Fruit fly (Drosophila melanogaster) whole organism, embryonic: Measurements from ENCODE around the gene Nup358.

ENCODE experiments used
- Antp ChIP-seq: fragments of 200-800 bp; sonication (Bioruptor generic); optimal IDR thresholded peaks from 3 replicates; lab custom pipeline; 2016; ENCODE audit warnings: missing biosample characterization, missing genetic modification characterization
- Atf-2 ChIP-seq: fragments of 200-800 bp; sonication (Bioruptor generic); optimal IDR thresholded peaks from 2 replicates; lab custom pipeline; 2016; ENCODE audit warnings: missing biosample characterization, missing genetic modification characterization
- Bdp1 ChIP-seq: fragments of 200-800 bp; sonication (Bioruptor generic); optimal IDR thresholded peaks from 3 replicates; lab custom pipeline; 2016; ENCODE audit warnings: missing biosample characterization, missing genetic modification characterization
- CG10321 ChIP-seq: fragments of 200-800 bp; sonication (Bioruptor generic); IDR thresholded peaks from 2 replicates; pipeline ENCODE4 v1.3.6; 2022; ENCODE audit warnings: missing biosample characterization, missing genetic modification characterization
- CG10366 ChIP-seq: fragments of 200-800 bp; sonication (Bioruptor generic); IDR thresholded peaks from 2 replicates; pipeline ENCODE4 v1.3.6; 2022; ENCODE audit warnings: missing biosample characterization, missing genetic modification characterization
- CG13287 ChIP-seq: fragments of 200-800 bp; sonication (Bioruptor generic); IDR thresholded peaks from 2 replicates; pipeline ENCODE4 v1.3.6; 2022; ENCODE audit warnings: missing biosample characterization, missing genetic modification characterization; ENCODE audit not compliant: partially characterized antibody
- CG17328 ChIP-seq: fragments of 200-800 bp; sonication (Bioruptor generic); IDR thresholded peaks from 2 replicates; pipeline ENCODE4 v1.3.6; 2022; ENCODE audit warnings: missing biosample characterization, missing genetic modification characterization
- CG17361 ChIP-seq: fragments of 200-800 bp; sonication (Bioruptor generic); IDR thresholded peaks from 3 replicates; pipeline ENCODE4 v1.3.6; 2022; ENCODE audit warnings: missing biosample characterization, missing genetic modification characterization
- CG18764 ChIP-seq: fragments of 200-800 bp; sonication (Bioruptor generic); optimal IDR thresholded peaks from 3 replicates; lab custom pipeline; 2016; ENCODE audit warnings: missing biosample characterization, missing genetic modification characterization
- CG2199 ChIP-seq: fragments of 200-800 bp; sonication (Bioruptor generic); IDR thresholded peaks from 3 replicates; pipeline ENCODE4 v1.3.6; 2022; ENCODE audit warnings: missing biosample characterization, missing genetic modification characterization
- CG2678 ChIP-seq: fragments of 200-800 bp; sonication (Bioruptor generic); optimal IDR thresholded peaks from 3 replicates; lab custom pipeline; 2019; ENCODE audit warnings: missing biosample characterization, mild to moderate bottlenecking, missing genetic modification characterization, moderate library complexity
- CG3065 ChIP-seq: fragments of 200-800 bp; sonication (Bioruptor generic); optimal IDR thresholded peaks from 2 replicates; lab custom pipeline; 2016; ENCODE audit warnings: missing biosample characterization, missing genetic modification characterization
- CG3847 ChIP-seq: fragments of 200-800 bp; sonication (Bioruptor generic); IDR thresholded peaks from 2 replicates; pipeline ENCODE4 v1.3.6; 2022; ENCODE audit warnings: missing biosample characterization, missing genetic modification characterization
- CG4360 ChIP-seq: fragments of 200-800 bp; sonication (Bioruptor generic); IDR thresholded peaks from 2 replicates; pipeline ENCODE4 v1.3.6; 2022; ENCODE audit warnings: missing biosample characterization, missing genetic modification characterization
- CG6765 ChIP-seq: fragments of 200-800 bp; sonication (Bioruptor generic); optimal IDR thresholded peaks from 3 replicates; lab custom pipeline; 2017; ENCODE audit warnings: missing biosample characterization, mild to moderate bottlenecking, missing genetic modification characterization
- CG6813 ChIP-seq: fragments of 200-800 bp; sonication (Bioruptor generic); optimal IDR thresholded peaks from 2 replicates; lab custom pipeline; 2017; ENCODE audit warnings: missing biosample characterization, missing genetic modification characterization, mild to moderate bottlenecking, moderate library complexity, missing genetic modification reagents
- CG7963 ChIP-seq: fragments of 200-800 bp; sonication (Bioruptor generic); IDR thresholded peaks from 3 replicates; pipeline ENCODE4 v1.3.6; 2022; ENCODE audit warnings: missing biosample characterization, missing genetic modification characterization; ENCODE audit not compliant: partially characterized antibody
- CG8359 ChIP-seq: fragments of 200-800 bp; sonication (Bioruptor generic); optimal IDR thresholded peaks from 2 replicates; lab custom pipeline; 2017; ENCODE audit warnings: missing biosample characterization, mild to moderate bottlenecking, missing genetic modification characterization, borderline replicate concordance
- CG8478 ChIP-seq: fragments of >200 bp; optimal IDR thresholded peaks from 2 replicates; lab custom pipeline; 2018
- CHES-1-like ChIP-seq: fragments of 200-800 bp; sonication (Bioruptor generic); optimal IDR thresholded peaks from 2 replicates; lab custom pipeline; 2016; ENCODE audit warnings: missing biosample characterization, missing genetic modification characterization
- D ChIP-seq, 2 experiments: fragments of 200-800 bp in 1 of 2; fragments of >200 bp in 1 of 2; sonication (Bioruptor generic) in 1 of 2; optimal IDR thresholded peaks; 2 replicates in 1 of 2; 3 replicates in 1 of 2; lab custom pipeline; 2017; ENCODE audit warnings: mild to moderate bottlenecking in 1 of 2, missing biosample characterization in 1 of 2, missing genetic modification characterization in 1 of 2, missing genetic modification reagents in 1 of 2
- Dek ChIP-seq: fragments of 200-800 bp; sonication (Bioruptor generic); optimal IDR thresholded peaks from 3 replicates; lab custom pipeline; 2019; ENCODE audit warnings: missing biosample characterization, mild to moderate bottlenecking, missing genetic modification characterization, moderate library complexity
- Fer1 ChIP-seq: fragments of 200-800 bp; sonication (Bioruptor generic); optimal IDR thresholded peaks from 2 replicates; lab custom pipeline; 2017; ENCODE audit warnings: missing biosample characterization, mild to moderate bottlenecking, missing genetic modification characterization
- Hmr ChIP-seq: fragments of 200-800 bp; sonication (Bioruptor generic); optimal IDR thresholded peaks from 3 replicates; lab custom pipeline; 2017; ENCODE audit warnings: mild to moderate bottlenecking, missing biosample characterization, missing genetic modification reagents, missing genetic modification characterization
- Hr78 ChIP-seq, 2 experiments: fragments of 200-800 bp in 1 of 2; fragments of >200 bp in 1 of 2; sonication (Bioruptor generic) in 1 of 2; optimal IDR thresholded peaks; 2 replicates each; lab custom pipeline; 2017 to 2019; ENCODE audit warnings: missing biosample characterization in 2 of 2, missing genetic modification characterization in 2 of 2, mild to moderate bottlenecking in 1 of 2, moderate library complexity in 1 of 2
- Mrtf ChIP-seq: fragments of 200-800 bp; sonication (Bioruptor generic); IDR thresholded peaks from 3 replicates; pipeline ENCODE4 v1.3.6; 2022; ENCODE audit warnings: missing biosample characterization, missing genetic modification characterization
- Oli ChIP-seq: fragments of 200-800 bp; sonication (Bioruptor generic); optimal IDR thresholded peaks from 2 replicates; lab custom pipeline; 2018; ENCODE audit warnings: missing biosample characterization, mild to moderate bottlenecking, missing genetic modification characterization, moderate library complexity
- Opbp ChIP-seq: fragments of 200-800 bp; sonication (Bioruptor generic); IDR thresholded peaks from 3 replicates; pipeline ENCODE4 v1.3.6; 2022; ENCODE audit warnings: missing biosample characterization, missing genetic modification characterization; ENCODE audit not compliant: partially characterized antibody
- Six4 ChIP-seq: fragments of 200-800 bp; sonication (Bioruptor generic); optimal IDR thresholded peaks from 2 replicates; lab custom pipeline; 2016; ENCODE audit warnings: missing biosample characterization, missing genetic modification characterization
- Usf ChIP-seq: fragments of 200-800 bp; sonication (Bioruptor generic); optimal IDR thresholded peaks from 2 replicates; lab custom pipeline; 2017; ENCODE audit warnings: missing genotype, missing biosample characterization, missing genetic modification characterization
- YL-1 ChIP-seq: fragments of 200-800 bp; sonication (Bioruptor generic); optimal IDR thresholded peaks from 3 replicates; lab custom pipeline; 2017; ENCODE audit warnings: missing biosample characterization, mild to moderate bottlenecking, missing genetic modification characterization
- bbx ChIP-seq: fragments of 200-800 bp; sonication (Bioruptor generic); IDR thresholded peaks from 2 replicates; pipeline ENCODE4 v1.3.6; 2022; ENCODE audit warnings: missing biosample characterization, missing genetic modification characterization; ENCODE audit not compliant: partially characterized antibody
- chm ChIP-seq: fragments of 200-800 bp; sonication (Bioruptor generic); IDR thresholded peaks from 2 replicates; pipeline ENCODE4 v1.3.6; 2022; ENCODE audit warnings: missing biosample characterization, missing genetic modification characterization
- chn ChIP-seq: fragments of 200-800 bp; sonication (Bioruptor generic); optimal IDR thresholded peaks from 2 replicates; lab custom pipeline; 2016; ENCODE audit warnings: missing biosample characterization, missing genetic modification characterization
- croc ChIP-seq: fragments of 200-800 bp; sonication (Bioruptor generic); conservative IDR thresholded peaks from 3 replicates; pipeline ENCODE4 v1.3.6; 2022; ENCODE audit warnings: missing biosample characterization, missing genetic modification characterization
- da ChIP-seq: fragments of 200-800 bp; sonication (Bioruptor generic); optimal IDR thresholded peaks from 2 replicates; lab custom pipeline; 2016; ENCODE audit warnings: missing biosample characterization, missing genetic modification characterization
- dmrt99B ChIP-seq: fragments of 200-800 bp; sonication (Bioruptor generic); optimal IDR thresholded peaks from 2 replicates; lab custom pipeline; 2018; ENCODE audit warnings: missing biosample characterization, mild to moderate bottlenecking, missing genetic modification characterization, moderate library complexity
- ftz-f1 ChIP-seq: fragments of 200-800 bp; sonication (Bioruptor generic); optimal IDR thresholded peaks from 2 replicates; lab custom pipeline; 2016; ENCODE audit warnings: missing biosample characterization, missing genetic modification characterization
- gem ChIP-seq: fragments of 200-800 bp; sonication (Bioruptor generic); optimal IDR thresholded peaks from 2 replicates; lab custom pipeline; 2019; ENCODE audit warnings: missing biosample characterization, mild to moderate bottlenecking, missing genetic modification characterization, moderate library complexity
- grn ChIP-seq: fragments of 200-800 bp; sonication (Bioruptor generic); optimal IDR thresholded peaks from 3 replicates; lab custom pipeline; 2017; ENCODE audit warnings: missing biosample characterization, missing genetic modification characterization
- gsb ChIP-seq: fragments of 200-800 bp; sonication (Bioruptor generic); IDR thresholded peaks from 2 replicates; pipeline ENCODE4 v1.3.6; 2022; ENCODE audit warnings: missing biosample characterization, missing genetic modification characterization
- gt ChIP-seq: fragments of 200-800 bp; sonication (Bioruptor generic); IDR thresholded peaks from 2 replicates; pipeline ENCODE4 v1.3.6; 2022; ENCODE audit warnings: missing biosample characterization, missing genetic modification characterization
- hb ChIP-seq: fragments of 200-800 bp; sonication (Bioruptor generic); IDR thresholded peaks from 3 replicates; pipeline ENCODE4 v1.3.6; 2022; ENCODE audit warnings: missing biosample characterization, missing genetic modification characterization; ENCODE audit not compliant: partially characterized antibody
- lmd ChIP-seq: fragments of 200-800 bp; sonication (Bioruptor generic); IDR thresholded peaks from 2 replicates; pipeline ENCODE4 v1.3.6; 2022; ENCODE audit warnings: missing biosample characterization, missing genetic modification characterization
- mirr ChIP-seq: fragments of 200-800 bp; sonication (Bioruptor generic); optimal IDR thresholded peaks from 3 replicates; lab custom pipeline; 2018; ENCODE audit warnings: missing biosample characterization, mild to moderate bottlenecking, missing genetic modification characterization
- sim ChIP-seq: fragments of 200-800 bp; sonication (Bioruptor generic); IDR thresholded peaks from 2 replicates; pipeline ENCODE4 v1.3.6; 2022; ENCODE audit warnings: missing biosample characterization, missing genetic modification characterization
- slou ChIP-seq: fragments of 200-800 bp; sonication (Bioruptor generic); optimal IDR thresholded peaks from 3 replicates; lab custom pipeline; 2016; ENCODE audit warnings: missing biosample characterization, missing genetic modification characterization
- stwl ChIP-seq: fragments of 200-800 bp; sonication (Bioruptor generic); optimal IDR thresholded peaks from 3 replicates; lab custom pipeline; 2018; ENCODE audit warnings: missing biosample characterization, mild to moderate bottlenecking, missing genetic modification characterization, moderate library complexity
- tup ChIP-seq: fragments of 200-800 bp; sonication (Bioruptor generic); optimal IDR thresholded peaks from 2 replicates; lab custom pipeline; 2016; ENCODE audit warnings: missing biosample characterization, mild to moderate bottlenecking, missing genetic modification characterization, moderate library complexity
- yki ChIP-seq: fragments of >200 bp; optimal IDR thresholded peaks from 3 replicates; lab custom pipeline; 2018

The Nup358 gene

dm6 chr3R:25247379-25247869 is 1.7 kb upstream of the Nup358 start, which contains the start of the genes RpS27 and Nup37 (continued):
- TF ChIP-seq CG3065 (GFP tag; lab: Kevin White, UChicago) (peak; percentile 98), chm (peak; percentile 99), Six4 (peak; percentile 96), grn (peak; percentile 96), CG18764 (GFP tag; lab: Kevin White, UChicago) (peak; percentile 98), croc (peak; percentile 88), CG17328 (GFP tag; lab: Robert Waterston, UW) (peak; percentile 98), Hr78 (GFP tag; optimal IDR thresholded peaks at IDR 0.05; lab: Kevin White, UChicago) (no peak), CG10321 (GFP tag; lab: Robert Waterston, UW) (peak; percentile 84), CG6765 (GFP tag; lab: Kevin White, UChicago) (peak; percentile 100), Bdp1 (GFP tag; lab: Kevin White, UChicago) (peak; percentile 94), CG2678 (tag; lab: Kevin White, UChicago) (peak; percentile 92), chn (peak; percentile 98), Antp (GFP tag; lab: Kevin White, UChicago) (peak; percentile 98), dmrt99B (tag; lab: Kevin White, UChicago) (peak; percentile 91), stwl (tag; lab: Kevin White, UChicago) (peak; percentile 95), mirr (peak; percentile 100), gem (tag; lab: Kevin White, UChicago) (peak; percentile 91), Fer1 (peak; percentile 98), gsb (GFP tag; lab: Robert Waterston, UW) (peak; percentile 95), Opbp (GFP tag; lab: Robert Waterston, UW) (peak; percentile 100), Hmr (GFP tag; lab: Kevin White, UChicago) (peak; percentile 99), CG3847 (GFP tag; lab: Robert Waterston, UW) (peak; percentile 98), Oli (tag; lab: Kevin White, UChicago) (peak; percentile 94), CG4360 (GFP tag; lab: Robert Waterston, UW) (peak; percentile 67), slou (GFP tag; lab: Kevin White, UChicago) (peak; percentile 97), CG10366 (GFP tag; lab: Robert Waterston, UW) (peak; percentile 96), gt (GFP tag; lab: Robert Waterston, UW) (peak; percentile 96), YL-1 (peak; percentile 100), Dek (tag; lab: Kevin White, UChicago) (peak; percentile 95), sim (peak; percentile 89), CG8478 (lab: Kevin White, UChicago) (no peak), CG2199 (peak; percentile 96), lmd (GFP tag; lab: Robert Waterston, UW) (peak; percentile 95), hb (no peak), da (GFP tag; lab: Kevin White, UChicago) (peak; percentile 99), CG6813 (GFP tag; lab: Kevin White, UChicago) (peak; percentile 98), ftz-f1 (peak; percentile 90), tup (GFP tag; lab: Kevin White, UChicago) (peak; percentile 93), Atf-2 (GFP tag; lab: Kevin White, UChicago) (peak; percentile 97), CHES-1-like (GFP tag; lab: Kevin White, UChicago) (peak; percentile 99), CG13287 (peak; percentile 14; the same call in 1 of the 2 replicates), CG8359 (GFP tag; lab: Kevin White, UChicago) (peak; percentile 94), CG17361 (GFP tag; lab: Robert Waterston, UW) (peak; percentile 99), bbx (GFP tag; lab: Robert Waterston, UW) (0 out of 2 replicates have a peak, but pooled peaks have one; percentile 34), D (optimal IDR thresholded peaks at IDR 0.05; lab: Kevin White, UChicago) (no peak), D (GFP tag; optimal IDR thresholded peaks at IDR 0.05; lab: Kevin White, UChicago) (peak; percentile 96), yki (no peak), Mrtf (GFP tag; lab: Robert Waterston, UW) (peak; percentile 96), Usf (GFP tag; lab: Kevin White, UChicago) (peak; percentile 97), CG7963 (no peak)
